Fruit fly (Drosophila melanogaster) whole organism: Measurements from ENCODE around the gene CG31869.

Source experiments
- CG8478 ChIP-seq: fragments of >200 bp; optimal IDR thresholded peaks from 2 replicates; lab custom pipeline; 2018; ENCODE audit warnings: inconsistent platforms
- EcR ChIP-seq, 2 experiments: fragments of >200 bp; optimal IDR thresholded peaks; 2 replicates each; lab custom pipeline; 2017; ENCODE audit warnings: missing biosample characterization in 2 of 2, missing genetic modification characterization in 2 of 2, missing genetic modification reagents in 2 of 2
- psq ChIP-seq: fragments of >200 bp; optimal IDR thresholded peaks from 2 replicates; lab custom pipeline; 2017

DNA sequence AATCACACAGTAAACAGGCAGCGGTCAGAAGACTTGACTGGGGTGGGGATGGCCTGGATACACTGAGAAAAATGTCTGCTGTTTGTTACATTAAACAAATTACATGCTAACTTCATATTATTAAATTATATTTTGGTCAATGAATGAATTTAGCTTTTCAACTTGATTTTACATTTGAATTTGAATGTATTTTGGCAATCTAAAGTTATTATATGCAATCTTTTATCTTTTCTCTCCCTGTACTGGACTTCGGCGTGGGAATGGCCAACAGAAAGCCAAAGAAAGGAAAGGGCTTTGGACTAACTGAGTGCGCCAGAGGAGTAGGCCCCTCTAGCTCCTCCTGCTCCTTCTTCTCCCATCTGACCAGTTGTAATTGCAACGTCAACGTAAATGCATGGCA, 9.6 kb downstream of the CG31869 start:
- TF ChIP-seq CG8478 (no peak), psq (no peak), EcR (GFP tag; optimal IDR thresholded peaks at IDR 0.05; lab: Kevin White, UChicago) (no peak)
